Fruit fly (Drosophila melanogaster): ENCODE results near the gene CG14740.

DNA sequence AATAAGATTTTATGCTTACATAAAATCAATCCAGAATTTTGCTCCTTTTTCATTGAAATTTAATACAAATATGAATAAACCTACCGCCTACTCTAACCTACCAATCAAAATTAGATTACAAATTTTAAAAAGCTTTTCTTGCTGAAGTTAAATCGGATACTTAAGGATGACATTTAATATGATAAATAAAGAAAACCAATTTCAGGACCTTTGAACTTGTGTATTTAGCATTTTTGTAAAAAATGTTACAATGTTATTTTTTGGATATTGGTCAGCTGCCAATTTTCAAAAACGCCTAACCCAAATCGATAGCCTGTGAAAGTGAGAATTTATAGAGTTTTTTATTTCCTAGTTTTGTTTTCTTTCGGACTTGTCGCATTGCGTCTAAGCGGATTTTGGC lies 13.6 kb downstream of the CG14740 start, which contains the start of gene CG14739:
- no peak for TF ChIP-seq CG15710 (tag; optimal IDR thresholded peaks at IDR 0.05)
- no peak for TF ChIP-seq Ets98B (GFP tag; IDR thresholded peaks at IDR 0.05)

Measured in whole organism, pupa.